Worm (Caenorhabditis elegans) whole organism, L3 larva: ENCODE measurements around the gene lin-54.

Source experiments
- ZK546.5 ChIP-seq: sonication (generic microtip); optimal IDR thresholded peaks from 2 replicates; lab custom pipeline; 2017; ENCODE audit warnings: missing biosample characterization, missing genetic modification characterization
- ama-1 ChIP-seq: fragments of 150-350 bp; optimal IDR thresholded peaks from 2 replicates; lab custom pipeline; 2018
- ceh-16 ChIP-seq: sonication (generic microtip); optimal IDR thresholded peaks from 2 replicates; lab custom pipeline; 2017; ENCODE audit warnings: missing biosample characterization, missing genetic modification characterization
- daf-12 ChIP-seq: fragments of 150-350 bp; optimal IDR thresholded peaks from 2 replicates; lab custom pipeline; 2014; ENCODE audit warnings: missing biosample characterization, missing genetic modification reagents, missing genetic modification characterization
- eor-1 ChIP-seq, 2 experiments: fragments of 150-350 bp; optimal IDR thresholded peaks; 2 replicates each; lab custom pipeline; 2014 to 2018; ENCODE audit warnings: missing biosample characterization in 2 of 2, missing genetic modification characterization in 2 of 2
- fos-1 ChIP-seq: fragments of 150-350 bp; optimal IDR thresholded peaks from 2 replicates; lab custom pipeline; 2014; ENCODE audit warnings: missing biosample characterization, missing genetic modification characterization
- nfya-1 ChIP-seq: sonication (generic microtip); optimal IDR thresholded peaks from 2 replicates; lab custom pipeline; 2017; ENCODE audit warnings: missing genetic modification characterization, mild to moderate bottlenecking, missing compliant biosample characterization, antibody characterized with exemption, moderate library complexity; ENCODE audit not compliant: insufficient read depth
- pqm-1 ChIP-seq: fragments of 150-350 bp; optimal IDR thresholded peaks from 2 replicates; lab custom pipeline; 2017; ENCODE audit warnings: missing biosample characterization, missing genetic modification characterization, inconsistent platforms
- skn-1 ChIP-seq: fragments of 150-350 bp; optimal IDR thresholded peaks from 2 replicates; lab custom pipeline; 2014; ENCODE audit warnings: missing biosample characterization, missing genetic modification characterization
- unc-39 ChIP-seq: sonication (generic microtip); optimal IDR thresholded peaks from 4 replicates; lab custom pipeline; 2017; ENCODE audit warnings: missing biosample characterization, missing genetic modification characterization
- unc-62 ChIP-seq: fragments of 150-350 bp; sonication (generic microtip); optimal IDR thresholded peaks from 4 replicates; lab custom pipeline; 2014; ENCODE audit warnings: missing biosample characterization, missing genetic modification reagents, missing genetic modification characterization
- zag-1 ChIP-seq: fragments of 150-350 bp; optimal IDR thresholded peaks from 2 replicates; lab custom pipeline; 2014; ENCODE audit warnings: missing biosample characterization, missing genetic modification characterization
- ztf-11 ChIP-seq: fragments of 150-350 bp; optimal IDR thresholded peaks from 2 replicates; lab custom pipeline; 2014; ENCODE audit warnings: missing biosample characterization, missing genetic modification characterization

- TF ChIP-seq fos-1 (tag; lab: Kevin White, UChicago): no peak
- TF ChIP-seq ztf-11 (tag; lab: Kevin White, UChicago): no peak
- TF ChIP-seq ama-1 (lab: Kevin White, UChicago): no peak
- TF ChIP-seq ceh-16 (tag; lab: Kevin White, UChicago): no peak
- no peak for TF ChIP-seq pqm-1
- no peak for TF ChIP-seq eor-1 (tag; optimal IDR thresholded peaks at IDR 0.05; lab: Kevin White, UChicago)
- no peak for TF ChIP-seq daf-12 (tag; lab: Kevin White, UChicago)
- no peak for TF ChIP-seq unc-62 (GFP tag; lab: Kevin White, UChicago)
- no peak for TF ChIP-seq skn-1 (tag; lab: Kevin White, UChicago)
- TF ChIP-seq zag-1 (tag; lab: Kevin White, UChicago): no peak
- TF ChIP-seq ZK546.5 (tag; lab: Kevin White, UChicago): no peak
- TF ChIP-seq unc-39: no peak
- peak; percentile 57 for TF ChIP-seq nfya-1 (tag; lab: Kevin White, UChicago)
These were observed 27.5 kb downstream of the lin-54 start for ce11 chrIV:13268385-13268784.
